Fruit fly (Drosophila melanogaster) whole organism, embryonic: ENCODE results near the gene drl.

Experiments used
- Ada2b ChIP-seq: fragments of 200-800 bp; sonication (Bioruptor generic); IDR thresholded peaks from 2 replicates; pipeline ENCODE4 v1.3.6; 2022; ENCODE audit warnings: missing biosample characterization, missing genetic modification characterization
- Six4 ChIP-seq: fragments of 200-800 bp; sonication (Bioruptor generic); optimal IDR thresholded peaks from 2 replicates; lab custom pipeline; 2016; ENCODE audit warnings: missing biosample characterization, missing genetic modification characterization
- Taf1 ChIP-seq: fragments of 200-800 bp; sonication (Bioruptor generic); IDR thresholded peaks from 2 replicates; pipeline ENCODE4 v1.3.6; 2022; ENCODE audit warnings: missing biosample characterization, missing genetic modification characterization
- jumu ChIP-seq: fragments of 200-800 bp; sonication (Bioruptor generic); optimal IDR thresholded peaks from 3 replicates; lab custom pipeline; 2016; ENCODE audit warnings: missing biosample characterization, missing genetic modification characterization
- seq ChIP-seq: fragments of 200-800 bp; sonication (Bioruptor generic); IDR thresholded peaks from 2 replicates; pipeline ENCODE4 v1.3.6; 2022; ENCODE audit warnings: missing biosample characterization, missing genetic modification characterization

DNA sequence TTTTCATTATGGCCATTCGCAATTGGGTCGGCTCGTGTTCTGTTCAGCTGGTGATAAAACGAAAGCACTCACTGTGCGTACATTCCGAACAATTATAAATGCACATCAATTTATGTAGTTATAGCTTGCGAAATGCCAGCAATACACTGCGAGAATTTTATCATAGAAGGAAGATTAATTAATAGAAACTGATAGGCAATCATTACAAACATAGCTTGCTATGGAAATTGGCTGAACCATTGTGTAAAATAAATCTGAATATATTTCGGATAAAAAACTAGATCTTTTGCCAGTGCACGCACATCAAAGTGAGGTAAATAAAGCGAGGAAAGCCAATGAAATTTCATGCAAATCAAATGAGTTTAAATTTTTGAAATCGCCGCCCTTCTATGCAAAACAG lies 48.5 kb downstream of the drl start:
- TF ChIP-seq Taf1, result no peak
- no peak for TF ChIP-seq jumu
- TF ChIP-seq Ada2b (GFP tag; lab: Robert Waterston, UW), result no peak
- TF ChIP-seq Six4 (GFP tag; lab: Kevin White, UChicago), result no peak
- no peak; the same call in 1 of the 2 replicates for TF ChIP-seq seq (GFP tag; lab: Robert Waterston, UW)
